Fruit fly (Drosophila melanogaster) whole organism, embryonic: ENCODE data around the gene Sgf11.
A peak's percentile ranks its signal among the peaks of the same experiment; 100 is the strongest.

Source experiments
- CG11560 ChIP-seq: fragments of 200-800 bp; sonication (Bioruptor generic); IDR thresholded peaks from 3 replicates; pipeline ENCODE4 v1.3.6; 2022; ENCODE audit warnings: missing biosample characterization, missing genetic modification characterization
- CG1233 ChIP-seq: fragments of 200-800 bp; sonication (Bioruptor generic); optimal IDR thresholded peaks from 4 replicates; lab custom pipeline; 2018; ENCODE audit warnings: missing biosample characterization, mild to moderate bottlenecking, missing genetic modification characterization
- CG1529 ChIP-seq: fragments of 200-800 bp; sonication (Bioruptor generic); optimal IDR thresholded peaks from 3 replicates; lab custom pipeline; 2018; ENCODE audit warnings: missing biosample characterization, missing genetic modification characterization
- CG18619 ChIP-seq: fragments of 200-800 bp; sonication (Bioruptor generic); optimal IDR thresholded peaks from 3 replicates; lab custom pipeline; 2017; ENCODE audit warnings: missing biosample characterization, mild to moderate bottlenecking, missing genetic modification characterization
- CG2120 ChIP-seq: fragments of 200-800 bp; sonication (Bioruptor generic); optimal IDR thresholded peaks from 3 replicates; lab custom pipeline; 2016; ENCODE audit warnings: missing biosample characterization, missing genetic modification characterization
- CG30431 ChIP-seq: fragments of 200-800 bp; sonication (Bioruptor generic); optimal IDR thresholded peaks from 2 replicates; lab custom pipeline; 2017; ENCODE audit warnings: missing biosample characterization, missing genetic modification characterization
- CG33213 ChIP-seq: fragments of 200-800 bp; sonication (Bioruptor generic); optimal IDR thresholded peaks from 3 replicates; lab custom pipeline; 2016; ENCODE audit warnings: missing biosample characterization, missing genetic modification characterization
- CG34376 ChIP-seq: fragments of 200-800 bp; sonication (Bioruptor generic); optimal IDR thresholded peaks from 2 replicates; lab custom pipeline; 2018; ENCODE audit warnings: missing biosample characterization, mild to moderate bottlenecking, missing genetic modification characterization
- CG4282 ChIP-seq: fragments of 200-800 bp; sonication (Bioruptor generic); optimal IDR thresholded peaks from 2 replicates; lab custom pipeline; 2016; ENCODE audit warnings: missing biosample characterization, missing genetic modification characterization
- CG6689 ChIP-seq: fragments of 200-800 bp; sonication (Bioruptor generic); IDR thresholded peaks from 2 replicates; pipeline ENCODE4 v1.3.6; 2022; ENCODE audit warnings: missing biosample characterization, missing genetic modification characterization
- CG6765 ChIP-seq: fragments of 200-800 bp; sonication (Bioruptor generic); optimal IDR thresholded peaks from 3 replicates; lab custom pipeline; 2017; ENCODE audit warnings: missing biosample characterization, mild to moderate bottlenecking, missing genetic modification characterization
- CG7357 ChIP-seq: fragments of 200-800 bp; sonication (Bioruptor generic); IDR thresholded peaks from 3 replicates; pipeline ENCODE4 v1.3.6; 2022; ENCODE audit warnings: missing biosample characterization, missing genetic modification characterization
- CG9932 ChIP-seq: fragments of 200-800 bp; sonication (Bioruptor generic); IDR thresholded peaks from 2 replicates; pipeline ENCODE4 v1.3.6; 2022; ENCODE audit warnings: missing biosample characterization, missing genetic modification characterization
- D19B ChIP-seq: fragments of 200-800 bp; sonication (Bioruptor generic); optimal IDR thresholded peaks from 2 replicates; lab custom pipeline; 2017; ENCODE audit warnings: missing biosample characterization, mild to moderate bottlenecking, missing genetic modification characterization
- Dad ChIP-seq: fragments of 200-800 bp; sonication (Bioruptor generic); optimal IDR thresholded peaks from 3 replicates; lab custom pipeline; 2016; ENCODE audit warnings: missing biosample characterization, missing genetic modification characterization
- Dfd ChIP-seq, 2 experiments: fragments of >200 bp; optimal IDR thresholded peaks; 2 replicates each; lab custom pipeline; 2017; ENCODE audit warnings: missing biosample characterization in 2 of 2, missing genetic modification characterization in 2 of 2
- Dll ChIP-seq: fragments of 200-800 bp; sonication (Bioruptor generic); IDR thresholded peaks from 4 replicates; pipeline ENCODE4 v1.3.6; 2022; ENCODE audit warnings: missing biosample characterization, missing genetic modification characterization; ENCODE audit not compliant: partially characterized antibody
- HLHmδ ChIP-seq: fragments of 200-800 bp; sonication (Bioruptor generic); optimal IDR thresholded peaks from 2 replicates; lab custom pipeline; 2018; ENCODE audit warnings: missing biosample characterization, mild to moderate bottlenecking, missing genetic modification characterization, moderate library complexity
- HmgD ChIP-seq: fragments of 200-800 bp; sonication (Bioruptor generic); optimal IDR thresholded peaks from 3 replicates; lab custom pipeline; 2016; ENCODE audit warnings: missing biosample characterization, missing genetic modification characterization
- Hr39 ChIP-seq: fragments of >200 bp; optimal IDR thresholded peaks from 2 replicates; lab custom pipeline; 2017
- Hsf ChIP-seq: fragments of 200-800 bp; sonication (Bioruptor generic); optimal IDR thresholded peaks from 3 replicates; lab custom pipeline; 2016; ENCODE audit warnings: missing biosample characterization, missing genetic modification characterization
- Jarid2 ChIP-seq: fragments of 200-800 bp; sonication (Bioruptor generic); optimal IDR thresholded peaks from 3 replicates; lab custom pipeline; 2017; ENCODE audit warnings: mild to moderate bottlenecking, missing biosample characterization, missing genetic modification reagents, missing genetic modification characterization
- MESR4 ChIP-seq: fragments of 200-800 bp; sonication (Bioruptor generic); optimal IDR thresholded peaks from 2 replicates; lab custom pipeline; 2018; ENCODE audit warnings: missing biosample characterization, mild to moderate bottlenecking, missing genetic modification characterization, moderate library complexity
- Mes4 ChIP-seq: fragments of 200-800 bp; sonication (Bioruptor generic); optimal IDR thresholded peaks from 2 replicates; lab custom pipeline; 2016; ENCODE audit warnings: missing biosample characterization, missing genetic modification characterization
- NFAT ChIP-seq: fragments of 200-800 bp; sonication (Bioruptor generic); IDR thresholded peaks from 2 replicates; pipeline ENCODE4 v1.3.6; 2022; ENCODE audit warnings: missing biosample characterization, missing genetic modification characterization
- Nf-YC ChIP-seq: fragments of 200-800 bp; optimal IDR thresholded peaks from 3 replicates; lab custom pipeline; 2019; ENCODE audit warnings: missing biosample characterization, mild to moderate bottlenecking, missing genetic modification characterization, moderate library complexity
- NfI ChIP-seq: fragments of 200-800 bp; sonication (Bioruptor generic); optimal IDR thresholded peaks from 3 replicates; lab custom pipeline; 2018; ENCODE audit warnings: missing biosample characterization, mild to moderate bottlenecking, missing genetic modification characterization, moderate library complexity
- Oli ChIP-seq: fragments of 200-800 bp; sonication (Bioruptor generic); optimal IDR thresholded peaks from 2 replicates; lab custom pipeline; 2018; ENCODE audit warnings: missing biosample characterization, mild to moderate bottlenecking, missing genetic modification characterization, moderate library complexity
- Sox100B ChIP-seq: fragments of 200-800 bp; sonication (Bioruptor generic); optimal IDR thresholded peaks from 3 replicates; lab custom pipeline; 2018; ENCODE audit warnings: missing biosample characterization, mild to moderate bottlenecking, missing genetic modification characterization
- Taf1 ChIP-seq: fragments of 200-800 bp; sonication (Bioruptor generic); IDR thresholded peaks from 2 replicates; pipeline ENCODE4 v1.3.6; 2022; ENCODE audit warnings: missing biosample characterization, missing genetic modification characterization
- Vsx1 ChIP-seq: fragments of 200-800 bp; sonication (Bioruptor generic); optimal IDR thresholded peaks from 2 replicates; lab custom pipeline; 2017; ENCODE audit warnings: missing biosample characterization, mild to moderate bottlenecking, missing genetic modification characterization, missing genetic modification reagents
- amos ChIP-seq: fragments of 200-800 bp; sonication (Bioruptor generic); IDR thresholded peaks from 2 replicates; pipeline ENCODE4 v1.3.6; 2022; ENCODE audit warnings: missing biosample characterization, missing genetic modification characterization; ENCODE audit not compliant: partially characterized antibody
- cad ChIP-seq: fragments of >200 bp; optimal IDR thresholded peaks from 2 replicates; lab custom pipeline; 2017; ENCODE audit warnings: missing biosample characterization, missing genetic modification characterization
- caup ChIP-seq: fragments of 200-800 bp; sonication (Bioruptor generic); optimal IDR thresholded peaks from 3 replicates; lab custom pipeline; 2017; ENCODE audit warnings: missing biosample characterization, mild to moderate bottlenecking, missing genetic modification characterization, moderate library complexity; ENCODE audit not compliant: severe bottlenecking
- chm ChIP-seq: fragments of 200-800 bp; sonication (Bioruptor generic); IDR thresholded peaks from 2 replicates; pipeline ENCODE4 v1.3.6; 2022; ENCODE audit warnings: missing biosample characterization, missing genetic modification characterization
- dati ChIP-seq: fragments of 200-800 bp; sonication (Bioruptor generic); IDR thresholded peaks from 2 replicates; pipeline ENCODE4 v1.3.6; 2022; ENCODE audit warnings: missing biosample characterization, missing genetic modification characterization
- esg ChIP-seq: fragments of 200-800 bp; sonication (Bioruptor generic); conservative IDR thresholded peaks from 2 replicates; pipeline ENCODE4 v1.3.6; 2022; ENCODE audit warnings: missing biosample characterization, missing genetic modification characterization
- exex ChIP-seq: fragments of 200-800 bp; sonication (Bioruptor generic); optimal IDR thresholded peaks from 4 replicates; lab custom pipeline; 2018; ENCODE audit warnings: missing biosample characterization, mild to moderate bottlenecking, missing genetic modification characterization, moderate library complexity
- fd3F ChIP-seq: fragments of 200-800 bp; sonication (Bioruptor generic); optimal IDR thresholded peaks from 2 replicates; lab custom pipeline; 2018; ENCODE audit warnings: missing biosample characterization, mild to moderate bottlenecking, missing genetic modification characterization, moderate library complexity
- grau ChIP-seq: fragments of 200-800 bp; optimal IDR thresholded peaks from 3 replicates; lab custom pipeline; 2019; ENCODE audit warnings: missing biosample characterization, mild to moderate bottlenecking, missing genetic modification characterization, moderate library complexity
- otp ChIP-seq: fragments of 200-800 bp; sonication (Bioruptor generic); IDR thresholded peaks from 3 replicates; pipeline ENCODE4, ENCODE4 v1.3.6; 2022; ENCODE audit warnings: missing biosample characterization, missing genetic modification characterization
- pan ChIP-seq, 4 experiments: fragments of >200 bp in 3 of 4; fragments of 200-800 bp in 1 of 4; sonication (Bioruptor generic) in 1 of 4; optimal IDR thresholded peaks in 3 of 4; IDR thresholded peaks in 1 of 4; 2 replicates each; pipeline versions ENCODE4 v1.3.6 to Lab custom; 2017 to 2022; ENCODE audit warnings: missing biosample characterization in 2 of 4, missing genetic modification characterization in 2 of 4, mixed read lengths in 1 of 4
- pum ChIP-seq: fragments of 200-800 bp; sonication (Bioruptor generic); optimal IDR thresholded peaks from 2 replicates; lab custom pipeline; 2016; ENCODE audit warnings: missing biosample characterization, missing genetic modification characterization
- run ChIP-seq: fragments of 200-800 bp; sonication (Bioruptor generic); optimal IDR thresholded peaks from 3 replicates; lab custom pipeline; 2018; ENCODE audit warnings: missing biosample characterization, mild to moderate bottlenecking, missing genetic modification characterization
- scrt ChIP-seq: fragments of 200-800 bp; sonication (Bioruptor generic); optimal IDR thresholded peaks from 2 replicates; lab custom pipeline; 2018; ENCODE audit warnings: missing biosample characterization, mild to moderate bottlenecking, missing genetic modification characterization, moderate library complexity
- shn ChIP-seq: fragments of 200-800 bp; sonication (Bioruptor generic); optimal IDR thresholded peaks from 3 replicates; lab custom pipeline; 2016; ENCODE audit warnings: missing biosample characterization, missing genetic modification characterization
- stwl ChIP-seq: fragments of 200-800 bp; sonication (Bioruptor generic); optimal IDR thresholded peaks from 3 replicates; lab custom pipeline; 2018; ENCODE audit warnings: missing biosample characterization, mild to moderate bottlenecking, missing genetic modification characterization, moderate library complexity
- tll ChIP-seq, 2 experiments: fragments of 200-800 bp in 1 of 2; fragments of >200 bp in 1 of 2; sonication (Bioruptor generic) in 1 of 2; optimal IDR thresholded peaks; 2 replicates each; lab custom pipeline; 2017 to 2019; ENCODE audit warnings: missing biosample characterization in 2 of 2, missing genetic modification characterization in 2 of 2, mild to moderate bottlenecking in 1 of 2, moderate library complexity in 1 of 2
- vfl ChIP-seq: fragments of 200-800 bp; sonication (Bioruptor generic); optimal IDR thresholded peaks from 2 replicates; lab custom pipeline; 2016; ENCODE audit warnings: missing biosample characterization, missing genetic modification characterization
- vvl ChIP-seq: fragments of 200-800 bp; sonication (Bioruptor generic); IDR thresholded peaks from 2 replicates; pipeline ENCODE4 v1.3.6; 2022; ENCODE audit warnings: missing biosample characterization, missing genetic modification characterization
- zen2 ChIP-seq: fragments of 200-800 bp; sonication (Bioruptor generic); IDR thresholded peaks from 3 replicates; pipeline ENCODE4 v1.3.6; 2022; ENCODE audit warnings: missing biosample characterization, missing genetic modification characterization; ENCODE audit not compliant: partially characterized antibody

Sgf11 gene

DNA sequence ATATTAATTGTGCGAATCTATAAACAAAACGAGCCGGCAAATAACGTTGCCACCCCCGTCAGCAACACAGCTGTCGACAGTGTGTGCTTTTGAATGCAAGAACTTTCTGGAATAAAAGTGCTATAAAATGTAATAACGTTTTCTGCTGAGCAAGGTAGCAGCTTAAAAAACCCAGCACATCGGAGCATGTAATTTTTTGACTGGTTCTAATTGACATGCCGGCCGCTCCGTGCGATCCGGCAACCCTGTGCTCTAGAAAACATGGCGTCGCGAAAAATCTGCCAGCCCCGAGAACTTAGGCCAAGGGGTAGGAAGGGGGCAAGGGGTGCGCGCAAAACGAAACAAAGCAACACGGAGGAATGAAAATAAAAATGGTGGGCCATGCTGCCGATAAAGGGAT is 9.4 kb downstream of the Sgf11 start (continued):
- TF ChIP-seq amos (GFP tag; lab: Robert Waterston, UW) = no peak
- no peak for TF ChIP-seq cad
- TF ChIP-seq dati (GFP tag; lab: Robert Waterston, UW) = no peak
- TF ChIP-seq Sox100B (GFP tag; lab: Kevin White, UChicago) = no peak
- TF ChIP-seq Nf-YC (tag; lab: Kevin White, UChicago) = no peak
- no peak for TF ChIP-seq Dad (GFP tag; lab: Kevin White, UChicago)
- TF ChIP-seq vfl (GFP tag; lab: Kevin White, UChicago) = peak; percentile 1
- TF ChIP-seq esg = no peak
- no peak for TF ChIP-seq CG18619 (GFP tag; lab: Kevin White, UChicago)
- TF ChIP-seq Dfd (GFP tag; optimal IDR thresholded peaks at IDR 0.05; lab: Kevin White, UChicago) = no peak
- TF ChIP-seq D19B (GFP tag; lab: Kevin White, UChicago) = no peak
- peak; percentile 49; the same call in 1 of the 2 replicates for TF ChIP-seq vvl
- TF ChIP-seq CG1233 (GFP tag; lab: Kevin White, UChicago) = no peak
- no peak for TF ChIP-seq HLHmδ (GFP tag; lab: Kevin White, UChicago)
- TF ChIP-seq exex (tag; lab: Kevin White, UChicago) = peak; percentile 8
- TF ChIP-seq NFAT (GFP tag; lab: Robert Waterston, UW) = no peak
- TF ChIP-seq Dll (GFP tag; lab: Robert Waterston, UW) = peak; percentile 43; the same call in 1 of the 4 replicates
- TF ChIP-seq CG11560 (tag; lab: Robert Waterston, UW) = no peak
- TF ChIP-seq tll (GFP tag; optimal IDR thresholded peaks at IDR 0.05; lab: Kevin White, UChicago) = no peak
- no peak for TF ChIP-seq Hsf (GFP tag; lab: Kevin White, UChicago)
- TF ChIP-seq CG2120 (GFP tag; lab: Kevin White, UChicago) = peak; percentile 53
- no peak for TF ChIP-seq pum (GFP tag; lab: Kevin White, UChicago)
- peak; percentile 14 for TF ChIP-seq NfI (GFP tag; lab: Kevin White, UChicago)
- TF ChIP-seq run = no peak
- TF ChIP-seq Oli = no peak
- peak; percentile 15; the same call in 1 of the 2 replicates for TF ChIP-seq CG9932 (GFP tag; lab: Robert Waterston, UW)
- no peak for TF ChIP-seq Hr39 (lab: Kevin White, UChicago)
- TF ChIP-seq Mes4 (GFP tag; lab: Kevin White, UChicago) = no peak
- no peak for TF ChIP-seq fd3F
- no peak for TF ChIP-seq otp (GFP tag; lab: Robert Waterston, UW)
- TF ChIP-seq grau (tag; lab: Kevin White, UChicago) = peak; percentile 28
- TF ChIP-seq caup = peak; percentile 0
- TF ChIP-seq CG6689 = no peak
- no peak for TF ChIP-seq Jarid2
- no peak for TF ChIP-seq CG34376 (GFP tag; lab: Kevin White, UChicago)
- no peak for TF ChIP-seq chm (GFP tag; lab: Robert Waterston, UW)
- no peak for TF ChIP-seq CG7357 (GFP tag; lab: Robert Waterston, UW)
- TF ChIP-seq shn (GFP tag; lab: Kevin White, UChicago) = no peak
- TF ChIP-seq MESR4 (GFP tag; lab: Kevin White, UChicago) = no peak
- no peak for TF ChIP-seq CG4282
- no peak for TF ChIP-seq CG30431 (GFP tag; lab: Kevin White, UChicago)
- no peak for TF ChIP-seq CG1529 (GFP tag; lab: Kevin White, UChicago)
- TF ChIP-seq pan (optimal IDR thresholded peaks at IDR 0.05; lab: Kevin White, UChicago) = no peak
- TF ChIP-seq pan (GFP tag; optimal IDR thresholded peaks at IDR 0.05 in 1 of 2, IDR thresholded peaks at IDR 0.05 in 1 of 2) = peak in 1 of 2 experiments; percentile 30
- TF ChIP-seq stwl = peak; percentile 40
- TF ChIP-seq CG33213 (GFP tag; lab: Kevin White, UChicago) = peak; percentile 14
- TF ChIP-seq scrt (GFP tag; lab: Kevin White, UChicago) = peak; percentile 38
- TF ChIP-seq zen2 = no peak
- TF ChIP-seq Taf1 (GFP tag; lab: Robert Waterston, UW) = no peak
- no peak for TF ChIP-seq HmgD (GFP tag; lab: Kevin White, UChicago)
- TF ChIP-seq Vsx1 (GFP tag; lab: Kevin White, UChicago) = no peak
- TF ChIP-seq CG6765 (GFP tag; lab: Kevin White, UChicago) = no peak
